Fruit fly (Drosophila melanogaster) whole organism, embryonic: ENCODE results near the gene Snmp2.
A peak's percentile ranks its signal among the peaks of the same experiment; 100 is the strongest.

ENCODE experiments used
- Adf1 ChIP-seq: fragments of 200-800 bp; sonication (Bioruptor generic); IDR thresholded peaks from 2 replicates; pipeline ENCODE4 v1.3.6; 2022; ENCODE audit warnings: missing biosample characterization, missing genetic modification characterization
- Atf-2 ChIP-seq: fragments of 200-800 bp; sonication (Bioruptor generic); optimal IDR thresholded peaks from 2 replicates; lab custom pipeline; 2016; ENCODE audit warnings: missing biosample characterization, missing genetic modification characterization
- CG11456 ChIP-seq: fragments of 200-800 bp; sonication (Bioruptor generic); IDR thresholded peaks from 3 replicates; pipeline ENCODE4 v1.3.6; 2022; ENCODE audit warnings: missing biosample characterization, missing genetic modification characterization
- CG12155 ChIP-seq: fragments of 200-800 bp; sonication (Bioruptor generic); optimal IDR thresholded peaks from 3 replicates; lab custom pipeline; 2016; ENCODE audit warnings: missing biosample characterization, missing genetic modification characterization
- CG17802 ChIP-seq: fragments of 200-800 bp; sonication (Bioruptor generic); optimal IDR thresholded peaks from 2 replicates; lab custom pipeline; 2018; ENCODE audit warnings: missing biosample characterization, mild to moderate bottlenecking, missing genetic modification characterization, moderate library complexity
- CG18476 ChIP-seq: fragments of 200-800 bp; sonication (Bioruptor generic); optimal IDR thresholded peaks from 2 replicates; lab custom pipeline; 2016; ENCODE audit warnings: missing biosample characterization, mild to moderate bottlenecking, missing genetic modification characterization
- CG18599 ChIP-seq: fragments of 200-800 bp; sonication (Bioruptor generic); optimal IDR thresholded peaks from 3 replicates; lab custom pipeline; 2017; ENCODE audit warnings: missing biosample characterization, missing genetic modification characterization, mild to moderate bottlenecking, moderate library complexity, missing genetic modification reagents
- CG3726 ChIP-seq: fragments of 200-800 bp; sonication (Bioruptor generic); IDR thresholded peaks from 3 replicates; pipeline ENCODE4, ENCODE4 v1.3.6; 2022; ENCODE audit warnings: missing biosample characterization, missing genetic modification characterization
- CG6689 ChIP-seq: fragments of 200-800 bp; sonication (Bioruptor generic); IDR thresholded peaks from 2 replicates; pipeline ENCODE4 v1.3.6; 2022; ENCODE audit warnings: missing biosample characterization, missing genetic modification characterization
- CG7357 ChIP-seq: fragments of 200-800 bp; sonication (Bioruptor generic); IDR thresholded peaks from 3 replicates; pipeline ENCODE4 v1.3.6; 2022; ENCODE audit warnings: missing biosample characterization, missing genetic modification characterization
- CG7786 ChIP-seq: fragments of 200-800 bp; sonication (Bioruptor generic); optimal IDR thresholded peaks from 2 replicates; lab custom pipeline; 2016; ENCODE audit warnings: missing biosample characterization, missing genetic modification characterization
- CG8765 ChIP-seq: fragments of 200-800 bp; sonication (Bioruptor generic); IDR thresholded peaks from 2 replicates; pipeline ENCODE4 v1.3.6; 2022; ENCODE audit warnings: missing biosample characterization, missing genetic modification characterization
- CG9215 ChIP-seq: fragments of 200-800 bp; sonication (Bioruptor generic); IDR thresholded peaks from 2 replicates; pipeline ENCODE4 v1.3.6; 2022; ENCODE audit warnings: missing biosample characterization, missing genetic modification characterization
- CG9797 ChIP-seq: fragments of 200-800 bp; sonication (Bioruptor generic); optimal IDR thresholded peaks from 3 replicates; lab custom pipeline; 2018; ENCODE audit warnings: missing biosample characterization, mild to moderate bottlenecking, missing genetic modification characterization
- CG9817 ChIP-seq: fragments of 200-800 bp; sonication (Bioruptor generic); optimal IDR thresholded peaks from 2 replicates; lab custom pipeline; 2018; ENCODE audit warnings: missing biosample characterization, mild to moderate bottlenecking, missing genetic modification characterization, moderate library complexity
- Ets65A ChIP-seq: fragments of 200-800 bp; sonication (Bioruptor generic); peaks from one replicate; lab custom pipeline; 2016; ENCODE audit warnings: missing biosample characterization, missing genetic modification characterization
- Gsc ChIP-seq: fragments of 200-800 bp; sonication (Bioruptor generic); IDR thresholded peaks from 2 replicates; pipeline ENCODE4 v1.3.6; 2022; ENCODE audit warnings: missing biosample characterization, missing genetic modification characterization
- HLH3B ChIP-seq: fragments of 200-800 bp; sonication (Bioruptor generic); IDR thresholded peaks from 2 replicates; pipeline ENCODE4 v1.3.6; 2022; ENCODE audit warnings: missing biosample characterization, missing genetic modification characterization
- Hr51 ChIP-seq, 2 experiments: fragments of 200-800 bp; sonication (Bioruptor generic); optimal IDR thresholded peaks; 2 replicates in 1 of 2; 3 replicates in 1 of 2; lab custom pipeline; 2016 to 2018; ENCODE audit warnings: missing biosample characterization in 2 of 2, missing genetic modification characterization in 2 of 2, mild to moderate bottlenecking in 1 of 2, moderate library complexity in 1 of 2
- Kr ChIP-seq: fragments of 200-800 bp; sonication (Bioruptor generic); optimal IDR thresholded peaks from 2 replicates; lab custom pipeline; 2017; ENCODE audit warnings: missing biosample characterization, mild to moderate bottlenecking, missing genetic modification characterization
- NC2α ChIP-seq: fragments of 200-800 bp; sonication (Bioruptor generic); optimal IDR thresholded peaks from 2 replicates; lab custom pipeline; 2016; ENCODE audit warnings: missing biosample characterization, missing genetic modification characterization
- NfI ChIP-seq: fragments of 200-800 bp; sonication (Bioruptor generic); optimal IDR thresholded peaks from 3 replicates; lab custom pipeline; 2018; ENCODE audit warnings: missing biosample characterization, mild to moderate bottlenecking, missing genetic modification characterization, moderate library complexity
- Side ChIP-seq: fragments of 200-800 bp; sonication (Bioruptor generic); optimal IDR thresholded peaks from 2 replicates; lab custom pipeline; 2016; ENCODE audit warnings: missing biosample characterization, missing genetic modification characterization
- bsh ChIP-seq, 2 experiments: fragments of 200-800 bp; sonication (Bioruptor generic); optimal IDR thresholded peaks; 2 replicates each; lab custom pipeline; 2017 to 2018; ENCODE audit warnings: mild to moderate bottlenecking in 2 of 2, missing biosample characterization in 2 of 2, missing genetic modification characterization in 2 of 2, moderate library complexity in 1 of 2
- chinmo ChIP-seq: fragments of 200-800 bp; sonication (Bioruptor generic); IDR thresholded peaks from 4 replicates; pipeline ENCODE4 v1.3.6; 2022; ENCODE audit warnings: missing biosample characterization, missing genetic modification characterization; ENCODE audit not compliant: partially characterized antibody
- crc ChIP-seq: fragments of 200-800 bp; sonication (Bioruptor generic); optimal IDR thresholded peaks from 2 replicates; lab custom pipeline; 2016; ENCODE audit warnings: missing biosample characterization, missing genetic modification characterization
- gsb-n ChIP-seq: fragments of 200-800 bp; sonication (Bioruptor generic); optimal IDR thresholded peaks from 3 replicates; lab custom pipeline; 2018; ENCODE audit warnings: missing biosample characterization, mild to moderate bottlenecking, missing genetic modification characterization
- hkb ChIP-seq, 2 experiments: fragments of 200-800 bp in 1 of 2; fragments of >200 bp in 1 of 2; sonication (Bioruptor generic) in 1 of 2; IDR thresholded peaks in 1 of 2; optimal IDR thresholded peaks in 1 of 2; 2 replicates each; pipeline versions ENCODE4 v1.3.6 to Lab custom; 2017 to 2022; ENCODE audit warnings: missing biosample characterization in 1 of 2, missing genetic modification characterization in 1 of 2
- insv ChIP-seq, 2 experiments: fragments of 200-800 bp; sonication (Bioruptor generic); optimal IDR thresholded peaks; 3 replicates each; lab custom pipeline; 2016 to 2018; ENCODE audit warnings: missing biosample characterization in 2 of 2, missing genetic modification characterization in 2 of 2
- kay ChIP-seq: fragments of 200-800 bp; sonication (Bioruptor generic); optimal IDR thresholded peaks from 2 replicates; lab custom pipeline; 2016; ENCODE audit warnings: missing biosample characterization, missing genetic modification characterization
- kni ChIP-seq: fragments of 200-800 bp; sonication (Bioruptor generic); optimal IDR thresholded peaks from 3 replicates; lab custom pipeline; 2017; ENCODE audit warnings: mild to moderate bottlenecking, missing biosample characterization, missing genetic modification reagents, missing genetic modification characterization
- lab ChIP-seq: fragments of 200-800 bp; sonication (Bioruptor generic); optimal IDR thresholded peaks from 3 replicates; lab custom pipeline; 2017; ENCODE audit warnings: missing biosample characterization, missing genetic modification characterization, mild to moderate bottlenecking, moderate library complexity, missing genetic modification reagents
- mam ChIP-seq: fragments of 200-800 bp; sonication (Bioruptor generic); optimal IDR thresholded peaks from 3 replicates; lab custom pipeline; 2016; ENCODE audit warnings: missing biosample characterization, missing genetic modification characterization
- nerfin-1 ChIP-seq: fragments of 200-800 bp; sonication (Bioruptor generic); optimal IDR thresholded peaks from 3 replicates; lab custom pipeline; 2019; ENCODE audit warnings: missing biosample characterization, mild to moderate bottlenecking, missing genetic modification characterization, moderate library complexity
- oc ChIP-seq: fragments of 200-800 bp; sonication (Bioruptor generic); optimal IDR thresholded peaks from 2 replicates; lab custom pipeline; 2018; ENCODE audit warnings: missing biosample characterization, mild to moderate bottlenecking, missing genetic modification characterization, moderate library complexity
- pros ChIP-seq: fragments of 200-800 bp; sonication (Bioruptor generic); optimal IDR thresholded peaks from 3 replicates; lab custom pipeline; 2019; ENCODE audit warnings: missing biosample characterization, mild to moderate bottlenecking, missing genetic modification characterization, moderate library complexity
- psq ChIP-seq: fragments of 200-800 bp; sonication (Bioruptor generic); optimal IDR thresholded peaks from 2 replicates; lab custom pipeline; 2017; ENCODE audit warnings: missing biosample characterization, missing genetic modification characterization
- sc ChIP-seq, 3 experiments: fragments of >200 bp in 2 of 3; fragments of 200-800 bp in 1 of 3; sonication (Bioruptor generic) in 1 of 3; optimal IDR thresholded peaks; 2 replicates in 2 of 3; 3 replicates in 1 of 3; lab custom pipeline; 2017; ENCODE audit warnings: mild to moderate bottlenecking in 1 of 3, missing biosample characterization in 1 of 3, missing genetic modification characterization in 1 of 3, missing genetic modification reagents in 1 of 3
- sd ChIP-seq: fragments of 200-800 bp; sonication (Bioruptor generic); optimal IDR thresholded peaks from 3 replicates; lab custom pipeline; 2018; ENCODE audit warnings: missing biosample characterization, mild to moderate bottlenecking, missing genetic modification characterization, moderate library complexity
- slp2 ChIP-seq: fragments of 200-800 bp; sonication (Bioruptor generic); optimal IDR thresholded peaks from 2 replicates; lab custom pipeline; 2016; ENCODE audit warnings: missing biosample characterization, missing genetic modification characterization
- tll ChIP-seq, 2 experiments: fragments of 200-800 bp in 1 of 2; fragments of >200 bp in 1 of 2; sonication (Bioruptor generic) in 1 of 2; optimal IDR thresholded peaks; 2 replicates each; lab custom pipeline; 2017 to 2019; ENCODE audit warnings: missing biosample characterization in 2 of 2, missing genetic modification characterization in 2 of 2, mild to moderate bottlenecking in 1 of 2, moderate library complexity in 1 of 2
- unc-4 ChIP-seq: fragments of 200-800 bp; sonication (Bioruptor generic); IDR thresholded peaks from 2 replicates; pipeline ENCODE4 v1.3.6; 2022; ENCODE audit warnings: missing biosample characterization, missing genetic modification characterization; ENCODE audit not compliant: partially characterized antibody
- usp ChIP-seq: fragments of >200 bp; optimal IDR thresholded peaks from 2 replicates; lab custom pipeline; 2017; ENCODE audit warnings: missing biosample characterization, missing genetic modification characterization
- yki ChIP-seq: fragments of >200 bp; optimal IDR thresholded peaks from 3 replicates; lab custom pipeline; 2018
- zen ChIP-seq: fragments of 200-800 bp; sonication (Bioruptor generic); optimal IDR thresholded peaks from 3 replicates; lab custom pipeline; 2018; ENCODE audit warnings: missing biosample characterization, mild to moderate bottlenecking, missing genetic modification characterization, moderate library complexity
- zfh2 ChIP-seq: fragments of 200-800 bp; sonication (Bioruptor generic); optimal IDR thresholded peaks from 2 replicates; lab custom pipeline; 2016; ENCODE audit warnings: missing biosample characterization, missing genetic modification characterization

The Snmp2 gene

dm6 chr3L:7717863-7718560 is 24.8 kb downstream of the Snmp2 start, which contains the start of gene Ank2 (continued):
- TF ChIP-seq CG9817 (tag; lab: Kevin White, UChicago) (no peak), CG9215 (no peak), CG18599 (GFP tag; lab: Kevin White, UChicago) (no peak), Side (no peak), HLH3B (GFP tag; lab: Robert Waterston, UW) (no peak), sc (optimal IDR thresholded peaks at IDR 0.05; lab: Kevin White, UChicago) (no peak), sc (GFP tag; optimal IDR thresholded peaks at IDR 0.05; lab: Kevin White, UChicago) (no peak), usp (GFP tag; lab: Kevin White, UChicago) (no peak), CG3726 (GFP tag; lab: Robert Waterston, UW) (0 out of 3 replicates have a peak, but pooled peaks have one; percentile 47), mam (peak; percentile 55), unc-4 (GFP tag; lab: Robert Waterston, UW) (no peak), psq (GFP tag; lab: Kevin White, UChicago) (no peak), CG7357 (no peak), CG11456 (GFP tag; lab: Robert Waterston, UW) (peak; percentile 47; the same call in 1 of the 3 replicates), CG8765 (GFP tag; lab: Robert Waterston, UW) (no peak), Adf1 (GFP tag; lab: Robert Waterston, UW) (no peak), kni (no peak), pros (GFP tag; lab: Kevin White, UChicago) (no peak), NC2α (no peak), Atf-2 (GFP tag; lab: Kevin White, UChicago) (no peak), hkb (optimal IDR thresholded peaks at IDR 0.05; lab: Kevin White, UChicago) (no peak), hkb (GFP tag; IDR thresholded peaks at IDR 0.05; lab: Robert Waterston, UW) (no peak), NfI (GFP tag; lab: Kevin White, UChicago) (peak; percentile 52), crc (GFP tag; lab: Kevin White, UChicago) (no peak)

- TF ChIP-seq gsb-n: peak; percentile 86
- TF ChIP-seq CG7786 (GFP tag; lab: Kevin White, UChicago): no peak
- peak in 1 of 2 experiments; percentile 39 for TF ChIP-seq Hr51 (GFP tag; optimal IDR thresholded peaks at IDR 0.05; lab: Kevin White, UChicago)
- TF ChIP-seq zfh2 (GFP tag; lab: Kevin White, UChicago): no peak
- TF ChIP-seq zen (tag; lab: Kevin White, UChicago): no peak
- TF ChIP-seq slp2 (GFP tag; lab: Kevin White, UChicago): no peak
- peak; percentile 45 for TF ChIP-seq oc (tag; lab: Kevin White, UChicago)
- peak; percentile 88 for TF ChIP-seq nerfin-1
- no peak for TF ChIP-seq CG17802
- no peak for TF ChIP-seq kay (GFP tag; lab: Kevin White, UChicago)
- 0 out of 4 replicates have a peak, but pooled peaks have one; percentile 59 for TF ChIP-seq chinmo
- TF ChIP-seq CG9797: no peak
- TF ChIP-seq kni: peak; percentile 32
- peak; percentile 67 for TF ChIP-seq Kr
- no peak for TF ChIP-seq lab
- TF ChIP-seq insv (GFP tag; optimal IDR thresholded peaks at IDR 0.05; lab: Kevin White, UChicago): peak in 1 of 2 experiments; percentile 63
- no peak for TF ChIP-seq CG12155 (GFP tag; lab: Kevin White, UChicago)
- TF ChIP-seq tll (GFP tag; optimal IDR thresholded peaks at IDR 0.05; lab: Kevin White, UChicago): peak in 1 of 2 experiments; percentile 92
- TF ChIP-seq hkb (optimal IDR thresholded peaks at IDR 0.05; lab: Kevin White, UChicago): no peak
- TF ChIP-seq hkb (GFP tag; IDR thresholded peaks at IDR 0.05; lab: Robert Waterston, UW): no peak
- no peak for TF ChIP-seq Gsc
- TF ChIP-seq CG18476: no peak
- peak; percentile 24 for TF ChIP-seq sd (tag; lab: Kevin White, UChicago)
- no peak for TF ChIP-seq yki (lab: Kevin White, UChicago)
- TF ChIP-seq bsh (GFP tag; optimal IDR thresholded peaks at IDR 0.05; lab: Kevin White, UChicago): no peak
- no peak for TF ChIP-seq CG6689 (GFP tag; lab: Robert Waterston, UW)
- TF ChIP-seq Ets65A (GFP tag; lab: Kevin White, UChicago): peak; percentile 60
Measured at dm6 chr3L:7714301-7714946, 28.4 kb downstream of the Snmp2 start.
